Fruit fly (Drosophila melanogaster) whole organism, adult: ENCODE results near the gene CG15025.

Source experiments
- CG11617 ChIP-seq: fragments of 200-800 bp; sonication (Bioruptor generic); optimal IDR thresholded peaks from 2 replicates; lab custom pipeline; 2017; ENCODE audit warnings: mild to moderate bottlenecking, missing biosample characterization, missing genetic modification reagents, missing genetic modification characterization
- CG12768 ChIP-seq: fragments of 200-800 bp; sonication (Bioruptor generic); optimal IDR thresholded peaks from 2 replicates; lab custom pipeline; 2017; ENCODE audit warnings: missing biosample characterization, missing genetic modification characterization, mild to moderate bottlenecking, moderate library complexity, missing genetic modification reagents
- CG14711 ChIP-seq: fragments of 200-800 bp; sonication (Bioruptor generic); optimal IDR thresholded peaks from 2 replicates; lab custom pipeline; 2018; ENCODE audit warnings: missing biosample characterization, mild to moderate bottlenecking, missing genetic modification characterization, moderate library complexity
- CG1620 ChIP-seq: fragments of 200-800 bp; sonication (Bioruptor generic); optimal IDR thresholded peaks from 2 replicates; lab custom pipeline; 2016; ENCODE audit warnings: missing biosample characterization, missing genetic modification characterization
- CG33017 ChIP-seq: fragments of 200-800 bp; sonication (Bioruptor generic); optimal IDR thresholded peaks from 2 replicates; lab custom pipeline; 2018; ENCODE audit warnings: missing biosample characterization, mild to moderate bottlenecking, missing genetic modification characterization, moderate library complexity
- CG5204 ChIP-seq: fragments of 200-800 bp; sonication (Bioruptor generic); optimal IDR thresholded peaks from 2 replicates; lab custom pipeline; 2016; ENCODE audit warnings: missing biosample characterization, missing genetic modification characterization
- CG7045 ChIP-seq: fragments of 200-800 bp; sonication (Bioruptor generic); optimal IDR thresholded peaks from 2 replicates; lab custom pipeline; 2017; ENCODE audit warnings: missing biosample characterization, mild to moderate bottlenecking, missing genetic modification characterization
- CG7101 ChIP-seq: fragments of 200-800 bp; sonication (Bioruptor generic); optimal IDR thresholded peaks from 2 replicates; lab custom pipeline; 2018; ENCODE audit warnings: missing biosample characterization, mild to moderate bottlenecking, missing genetic modification characterization, moderate library complexity
- Clk ChIP-seq: fragments of 200-800 bp; sonication (Bioruptor generic); optimal IDR thresholded peaks from 2 replicates; lab custom pipeline; 2017; ENCODE audit warnings: missing biosample characterization, missing genetic modification characterization
- Crg-1 ChIP-seq: fragments of 200-800 bp; sonication (Bioruptor generic); optimal IDR thresholded peaks from 2 replicates; lab custom pipeline; 2016; ENCODE audit warnings: missing biosample characterization, missing genetic modification characterization
- Hr96 ChIP-seq: fragments of 200-800 bp; sonication (Bioruptor generic); optimal IDR thresholded peaks from 2 replicates; lab custom pipeline; 2016; ENCODE audit warnings: missing biosample characterization, missing genetic modification characterization
- Mnt ChIP-seq: fragments of 200-800 bp; sonication (Bioruptor generic); optimal IDR thresholded peaks from 2 replicates; lab custom pipeline; 2016; ENCODE audit warnings: missing biosample characterization, mild to moderate bottlenecking, missing genetic modification characterization
- bab1 ChIP-seq: fragments of 200-800 bp; sonication (Bioruptor generic); optimal IDR thresholded peaks from 3 replicates; lab custom pipeline; 2019; ENCODE audit warnings: missing biosample characterization, mild to moderate bottlenecking, missing genetic modification characterization, moderate library complexity
- cic ChIP-seq: fragments of 200-800 bp; sonication (Bioruptor generic); optimal IDR thresholded peaks from 2 replicates; lab custom pipeline; 2017; ENCODE audit warnings: missing biosample characterization, mild to moderate bottlenecking, missing genetic modification characterization, moderate library complexity
- cnc ChIP-seq, 2 experiments: fragments of >200 bp; optimal IDR thresholded peaks; 2 replicates each; lab custom pipeline; 2017
- kay ChIP-seq: fragments of 200-800 bp; sonication (Bioruptor generic); peaks from one replicate; lab custom pipeline; 2016; ENCODE audit warnings: missing biosample characterization, missing genetic modification characterization, borderline replicate concordance
- ovo ChIP-seq: fragments of 200-800 bp; sonication (Bioruptor generic); optimal IDR thresholded peaks from 2 replicates; lab custom pipeline; 2016; ENCODE audit warnings: missing biosample characterization, missing genetic modification characterization
- pad ChIP-seq: fragments of 200-800 bp; sonication (Bioruptor generic); optimal IDR thresholded peaks from 3 replicates; lab custom pipeline; 2017; ENCODE audit warnings: missing biosample characterization, missing genetic modification characterization, mild to moderate bottlenecking, moderate library complexity, missing genetic modification reagents
- tj ChIP-seq: fragments of 200-800 bp; sonication (Bioruptor generic); optimal IDR thresholded peaks from 3 replicates; lab custom pipeline; 2017; ENCODE audit warnings: missing biosample characterization, mild to moderate bottlenecking, missing genetic modification characterization, moderate library complexity
- toe ChIP-seq: fragments of 200-800 bp; sonication (Bioruptor generic); optimal IDR thresholded peaks from 2 replicates; lab custom pipeline; 2016; ENCODE audit warnings: missing biosample characterization, missing genetic modification characterization

Gene CG15025

dm6 chr3R:19489963-19490362, 952 bp downstream of the CG15025 start:
- TF ChIP-seq CG5204 (GFP tag; lab: Kevin White, UChicago) (no peak), cnc (optimal IDR thresholded peaks at IDR 0.05; lab: Kevin White, UChicago) (no peak), CG11617 (GFP tag; lab: Kevin White, UChicago) (no peak), CG7101 (tag; lab: Kevin White, UChicago) (no peak), CG14711 (no peak), toe (GFP tag; lab: Kevin White, UChicago) (no peak), tj (GFP tag; lab: Kevin White, UChicago) (no peak)

dm6 chr3R:19486422-19486821, 4.5 kb downstream of the CG15025 start:
- TF ChIP-seq CG7101 (tag; lab: Kevin White, UChicago) (no peak), CG14711 (no peak), CG5204 (GFP tag; lab: Kevin White, UChicago) (no peak), pad (GFP tag; lab: Kevin White, UChicago) (no peak), Clk (GFP tag; lab: Kevin White, UChicago) (no peak), toe (GFP tag; lab: Kevin White, UChicago) (no peak), CG11617 (GFP tag; lab: Kevin White, UChicago) (no peak), kay (GFP tag; lab: Kevin White, UChicago) (no peak), Hr96 (GFP tag; lab: Kevin White, UChicago) (no peak), bab1 (GFP tag; lab: Kevin White, UChicago) (no peak), Mnt (no peak), CG12768 (GFP tag; lab: Kevin White, UChicago) (no peak), cnc (optimal IDR thresholded peaks at IDR 0.05; lab: Kevin White, UChicago) (no peak), ovo (GFP tag; lab: Kevin White, UChicago) (no peak), cic (GFP tag; lab: Kevin White, UChicago) (no peak), CG1620 (GFP tag; lab: Kevin White, UChicago) (no peak), CG7045 (GFP tag; lab: Kevin White, UChicago) (no peak), CG33017 (tag; lab: Kevin White, UChicago) (no peak), Crg-1 (GFP tag; lab: Kevin White, UChicago) (no peak)

- no peak for TF ChIP-seq cnc (optimal IDR thresholded peaks at IDR 0.05; lab: Kevin White, UChicago)
- peak; percentile 43 for TF ChIP-seq bab1 (GFP tag; lab: Kevin White, UChicago)
- TF ChIP-seq CG33017 (tag; lab: Kevin White, UChicago) = peak; percentile 3
These were observed 14.4 kb downstream of the CG15025 start for dm6 chr3R:19476484-19476883.

dm6 chr3R:19474128-19474527, 16.8 kb downstream of the CG15025 start:
- TF ChIP-seq Mnt (no peak), CG14711 (no peak), CG33017 (tag; lab: Kevin White, UChicago) (no peak)

- no peak for TF ChIP-seq CG5204 (GFP tag; lab: Kevin White, UChicago)
- no peak for TF ChIP-seq cnc (optimal IDR thresholded peaks at IDR 0.05; lab: Kevin White, UChicago)
- TF ChIP-seq tj (GFP tag; lab: Kevin White, UChicago) = no peak
- peak; percentile 22 for TF ChIP-seq Hr96 (GFP tag; lab: Kevin White, UChicago)
- TF ChIP-seq cic (GFP tag; lab: Kevin White, UChicago) = peak; percentile 7
These were observed 18.7 kb downstream of the CG15025 start for dm6 chr3R:19472218-19472617.

- TF ChIP-seq CG7045 (GFP tag; lab: Kevin White, UChicago) = no peak
- TF ChIP-seq kay (GFP tag; lab: Kevin White, UChicago) = no peak
- no peak for TF ChIP-seq CG11617 (GFP tag; lab: Kevin White, UChicago)
- no peak for TF ChIP-seq Clk (GFP tag; lab: Kevin White, UChicago)
- TF ChIP-seq CG33017 (tag; lab: Kevin White, UChicago) = no peak
- no peak for TF ChIP-seq cnc (optimal IDR thresholded peaks at IDR 0.05; lab: Kevin White, UChicago)
- TF ChIP-seq bab1 (GFP tag; lab: Kevin White, UChicago) = no peak
- TF ChIP-seq CG14711 = no peak
- TF ChIP-seq pad (GFP tag; lab: Kevin White, UChicago) = no peak
- TF ChIP-seq ovo (GFP tag; lab: Kevin White, UChicago) = no peak
- no peak for TF ChIP-seq Hr96 (GFP tag; lab: Kevin White, UChicago)
- no peak for TF ChIP-seq CG12768 (GFP tag; lab: Kevin White, UChicago)
- TF ChIP-seq CG7101 (tag; lab: Kevin White, UChicago) = no peak
- TF ChIP-seq Crg-1 (GFP tag; lab: Kevin White, UChicago) = no peak
- no peak for TF ChIP-seq toe (GFP tag; lab: Kevin White, UChicago)
- no peak for TF ChIP-seq CG1620 (GFP tag; lab: Kevin White, UChicago)
- TF ChIP-seq Mnt = no peak
- TF ChIP-seq CG5204 (GFP tag; lab: Kevin White, UChicago) = no peak
These were observed 20.3 kb downstream of the CG15025 start for dm6 chr3R:19470607-19471006.

dm6 chr3R:19467464-19467863, 23.5 kb downstream of the CG15025 start:
- peak; percentile 23 for TF ChIP-seq ovo (GFP tag; lab: Kevin White, UChicago)
- TF ChIP-seq CG7101 (tag; lab: Kevin White, UChicago) = peak; percentile 30
- TF ChIP-seq Crg-1 (GFP tag; lab: Kevin White, UChicago) = peak; percentile 17
- TF ChIP-seq CG5204 (GFP tag; lab: Kevin White, UChicago) = no peak
